Worm (Caenorhabditis elegans): Measurements from ENCODE around the gene mdt-4.

The mdt-4 gene

DNA sequence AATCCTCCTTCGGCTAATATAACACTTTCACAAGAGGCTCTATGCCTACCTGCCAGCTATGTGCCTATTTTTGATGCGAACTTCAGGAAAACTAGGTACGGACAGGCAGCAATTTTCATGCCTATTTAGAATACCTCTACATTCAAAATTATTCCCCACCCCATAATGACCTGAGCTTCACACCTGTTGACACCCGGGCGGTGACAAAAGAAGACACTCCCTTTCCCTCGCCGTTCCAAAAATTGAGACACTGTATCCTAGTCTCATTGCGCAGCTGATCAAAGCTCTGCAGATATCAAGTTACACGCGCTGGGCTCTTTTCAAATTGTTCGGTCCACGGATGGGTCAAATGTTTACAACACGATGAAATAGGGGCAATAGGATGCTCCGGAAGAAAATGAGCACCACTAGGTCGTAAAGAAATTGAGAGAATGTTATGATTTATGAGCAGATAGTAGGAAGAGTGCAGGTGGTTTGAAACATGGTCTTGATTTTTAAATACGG is 30.8 kb upstream of the mdt-4 start:
- TF ChIP-seq F49E8.2 (tag; optimal IDR thresholded peaks at IDR 0.05; ENCODE audit: insufficient read depth) (no peak), F57A8.1 (GFP tag; optimal IDR thresholded peaks at IDR 0.05) (no peak), dox-1 (GFP tag; IDR thresholded peaks at IDR 0.05) (no peak), unc-62 (GFP tag; optimal IDR thresholded peaks at IDR 0.05) (no peak), F57C9.4 (tag; optimal IDR thresholded peaks at IDR 0.05) (no peak), dpff-1 (tag; optimal IDR thresholded peaks at IDR 0.05) (no peak), aptf-2 (GFP tag; conservative IDR thresholded peaks at IDR 0.05) (no peak), F52B5.7 (tag; optimal IDR thresholded peaks at IDR 0.05) (no peak), sdz-38 (tag; optimal IDR thresholded peaks at IDR 0.05) (no peak), egl-18 (GFP tag; IDR thresholded peaks at IDR 0.05) (no peak), bed-2 (GFP tag; IDR thresholded peaks at IDR 0.05) (no peak), Y53G8AR.9 (GFP tag; conservative IDR thresholded peaks at IDR 0.05) (no peak), madf-6 (GFP tag; IDR thresholded peaks at IDR 0.05) (no peak), tbp1 (GFP tag; optimal IDR thresholded peaks at IDR 0.05) (no peak), F23B12.7 (tag; optimal IDR thresholded peaks at IDR 0.05; ENCODE audit: insufficient read depth) (no peak), nhr-90 (tag; optimal IDR thresholded peaks at IDR 0.05) (no peak), efl-1 (GFP tag; optimal IDR thresholded peaks at IDR 0.05) (no peak)

DNA sequence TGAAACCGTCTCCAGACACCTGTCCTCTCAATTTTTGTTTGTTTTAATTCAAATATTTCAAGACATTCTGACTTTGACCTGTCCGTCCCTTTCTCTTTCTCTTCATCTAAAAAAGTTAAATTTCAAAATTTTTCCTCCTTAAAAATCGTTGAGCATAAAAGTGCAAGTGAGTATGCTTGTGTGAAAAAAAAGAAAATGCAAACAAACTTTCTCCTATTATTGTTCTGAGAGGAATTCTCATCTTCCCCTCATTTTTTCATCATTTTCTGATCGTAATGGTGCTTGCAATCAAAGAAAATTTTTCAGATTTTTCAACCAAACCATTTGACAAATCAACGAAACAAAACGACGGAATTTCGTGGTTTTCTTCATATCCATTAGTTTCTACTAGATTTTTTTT is 25.1 kb upstream of the mdt-4 start, which contains the start of gene shc-2:
Gene shc-2, plus strand, starts transcription at position 301 of the 400 bp plus-strand sequence.
- TF ChIP-seq somi-1 (GFP tag; optimal IDR thresholded peaks at IDR 0.05): no peak
- TF ChIP-seq repo-1 (tag; optimal IDR thresholded peaks at IDR 0.05): no peak

DNA sequence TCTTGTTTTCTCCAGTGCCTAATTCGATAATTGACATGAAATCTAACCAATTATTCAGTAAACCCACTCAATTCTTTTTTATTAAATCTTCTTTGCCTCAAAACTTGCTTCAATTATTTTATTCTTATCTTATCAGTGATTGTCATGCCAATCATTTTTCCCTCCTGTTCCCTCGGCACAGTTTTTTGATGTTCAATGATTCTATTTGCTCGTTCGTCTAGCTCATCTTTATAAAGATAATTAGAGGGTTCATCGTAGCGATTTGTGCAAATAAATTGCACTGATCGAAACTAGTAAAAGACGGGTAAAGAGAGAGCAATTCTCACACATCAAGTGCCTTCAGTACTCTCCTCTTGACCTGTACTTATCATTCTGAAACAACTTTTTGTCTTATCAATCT is 23.9 kb upstream of the mdt-4 start:
- TF ChIP-seq nhr-80 (tag; optimal IDR thresholded peaks at IDR 0.05): peak; percentile 81
- no peak for TF ChIP-seq lir-1 (GFP tag; conservative IDR thresholded peaks at IDR 0.05)

DNA sequence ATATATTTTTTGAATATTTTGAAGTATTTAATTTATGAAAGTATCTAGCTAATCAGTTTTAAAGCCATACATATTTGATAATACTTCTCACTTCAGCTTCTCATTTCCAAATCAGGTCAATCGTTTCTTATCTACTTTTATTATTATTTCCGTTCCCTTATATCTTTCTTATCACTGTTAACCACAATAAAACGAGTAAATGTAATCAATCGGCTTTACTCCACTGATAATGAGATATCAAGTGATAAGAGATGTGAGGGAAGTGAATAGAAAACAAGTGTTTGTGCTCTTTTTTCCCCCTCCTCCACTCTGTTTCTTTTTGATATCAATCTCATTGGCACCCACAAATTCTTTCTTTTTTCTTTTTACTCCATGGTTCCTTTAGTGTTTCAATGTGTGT is 22.8 kb upstream of the mdt-4 start:
- no peak for TF ChIP-seq C06A6.2 (GFP tag; conservative IDR thresholded peaks at IDR 0.05)
- no peak for TF ChIP-seq F10E7.11 (tag; optimal IDR thresholded peaks at IDR 0.05)
- no peak for TF ChIP-seq sdz-38 (tag; optimal IDR thresholded peaks at IDR 0.05)
- TF ChIP-seq him-1 (tag; optimal IDR thresholded peaks at IDR 0.05): no peak
- TF ChIP-seq nfyb-1 (GFP tag; IDR thresholded peaks at IDR 0.05): no peak
- no peak for TF ChIP-seq mel-28 (tag; optimal IDR thresholded peaks at IDR 0.05; ENCODE audit: borderline replicate concordance)
- no peak for TF ChIP-seq ztf-22 (GFP tag; optimal IDR thresholded peaks at IDR 0.05)
- no peak for TF ChIP-seq atf-7 (tag; optimal IDR thresholded peaks at IDR 0.05)
- TF ChIP-seq die-1 (tag; optimal IDR thresholded peaks at IDR 0.05): no peak
- no peak for TF ChIP-seq K11D2.4 (GFP tag; IDR thresholded peaks at IDR 0.05)
- no peak for TF ChIP-seq hsf-1 (GFP tag; IDR thresholded peaks at IDR 0.05)
- TF ChIP-seq F52B5.7 (tag; optimal IDR thresholded peaks at IDR 0.05): no peak
- TF ChIP-seq snpc-3.4 (tag; optimal IDR thresholded peaks at IDR 0.05): no peak
- no peak for TF ChIP-seq ztf-26 (tag; optimal IDR thresholded peaks at IDR 0.05)
- no peak for TF ChIP-seq T26A5.8 (tag; optimal IDR thresholded peaks at IDR 0.05)
- no peak for TF ChIP-seq mxl-1 (tag; optimal IDR thresholded peaks at IDR 0.05)
- TF ChIP-seq attf-5 (GFP tag; optimal IDR thresholded peaks at IDR 0.05): no peak
- TF ChIP-seq zfh-2 (GFP tag; conservative IDR thresholded peaks at IDR 0.05): no peak
- TF ChIP-seq ztf-28 (GFP tag; IDR thresholded peaks at IDR 0.05): no peak
